Worm (Caenorhabditis elegans): Measurements from ENCODE around the gene msi-1.

ce11 chrIII:3964237-3964636 lies 12.0 kb downstream of the msi-1 start, which contains the start of gene R10E9.2:
- TF ChIP-seq nhr-11 (tag; optimal IDR thresholded peaks at IDR 0.05), result no peak
- TF ChIP-seq dmd-4 (tag; optimal IDR thresholded peaks at IDR 0.05), result no peak
- no peak for TF ChIP-seq elt-1 (tag; optimal IDR thresholded peaks at IDR 0.05)
- no peak for TF ChIP-seq mdl-1 (tag; optimal IDR thresholded peaks at IDR 0.05)
- no peak for TF ChIP-seq unc-39 (tag; optimal IDR thresholded peaks at IDR 0.05)
- TF ChIP-seq ztf-11 (tag; optimal IDR thresholded peaks at IDR 0.05), result no peak
- no peak for TF ChIP-seq blmp-1 (tag; optimal IDR thresholded peaks at IDR 0.05; ENCODE audit: insufficient read depth)
- TF ChIP-seq R02D3.7 (tag; optimal IDR thresholded peaks at IDR 0.05), result no peak
- TF ChIP-seq skn-1 (tag; optimal IDR thresholded peaks at IDR 0.05), result no peak

Measured in whole organism, L2 larva.